Worm (Caenorhabditis elegans) whole organism, late embryonic: ENCODE measurements around the gene nhr-34.

Experiments
- K02D7.2 ChIP-seq: sonication (generic microtip); optimal IDR thresholded peaks from 2 replicates; lab custom pipeline; 2017; ENCODE audit warnings: mild to moderate bottlenecking, missing genetic modification characterization, missing compliant biosample characterization
- ceh-31 ChIP-seq: sonication (generic microtip); optimal IDR thresholded peaks from 2 replicates; lab custom pipeline; 2016; ENCODE audit warnings: missing genetic modification characterization, missing compliant biosample characterization
- ceh-9 ChIP-seq: sonication (generic microtip); optimal IDR thresholded peaks from 2 replicates; lab custom pipeline; 2016; ENCODE audit warnings: mild to moderate bottlenecking, missing genetic modification characterization, inconsistent platforms, missing compliant biosample characterization
- che-1 ChIP-seq: sonication (generic microtip); optimal IDR thresholded peaks from 2 replicates; lab custom pipeline; 2016; ENCODE audit warnings: mild to moderate bottlenecking, missing genetic modification characterization, missing compliant biosample characterization
- lin-11 ChIP-seq: fragments of 200-800 bp; sonication (Bioruptor generic); optimal IDR thresholded peaks from 2 replicates; lab custom pipeline; 2018; ENCODE audit warnings: mild to moderate bottlenecking, missing genetic modification characterization, missing compliant biosample characterization
- nfya-1 ChIP-seq: sonication (generic microtip); optimal IDR thresholded peaks from 2 replicates; lab custom pipeline; 2017; ENCODE audit warnings: missing genetic modification characterization, mild to moderate bottlenecking, missing compliant biosample characterization, antibody characterized with exemption, moderate library complexity
- nhr-11 ChIP-seq: fragments of 150-350 bp; optimal IDR thresholded peaks from 2 replicates; lab custom pipeline; 2014; ENCODE audit warnings: missing biosample characterization, missing genetic modification characterization
- pax-1 ChIP-seq: fragments of 150-350 bp; optimal IDR thresholded peaks from 2 replicates; lab custom pipeline; 2014; ENCODE audit warnings: missing biosample characterization, missing genetic modification characterization
- pros-1 ChIP-seq: fragments of 150-350 bp; optimal IDR thresholded peaks from 2 replicates; lab custom pipeline; 2014; ENCODE audit warnings: missing biosample characterization, missing genetic modification reagents, missing genetic modification characterization
- ztf-16 ChIP-seq: sonication (generic microtip); optimal IDR thresholded peaks from 2 replicates; lab custom pipeline; 2017; ENCODE audit warnings: missing genetic modification characterization, missing compliant biosample characterization

DNA sequence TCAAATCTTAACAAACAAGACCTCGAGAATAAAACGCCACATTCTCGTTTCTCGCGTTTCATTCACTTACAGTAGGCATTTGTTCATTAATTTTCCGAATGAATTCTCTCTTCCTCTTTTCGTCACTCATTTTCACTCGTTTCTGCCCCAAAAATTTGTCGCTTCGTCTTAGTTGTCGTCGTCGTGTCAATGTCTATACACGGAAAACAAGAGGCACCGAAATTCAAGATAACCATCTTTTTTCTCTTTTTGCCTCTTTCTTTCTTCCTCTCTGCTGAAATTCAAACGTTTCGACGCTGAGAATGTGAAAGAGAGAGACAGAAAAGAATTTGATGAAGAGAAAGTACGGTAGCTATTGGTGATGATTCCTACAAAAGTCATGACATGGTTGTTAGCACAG is 57.5 kb downstream of the nhr-34 start:
- TF ChIP-seq pros-1 (tag; lab: Kevin White, UChicago) (no peak), pax-1 (no peak), ceh-9 (no peak), nfya-1 (tag; lab: Kevin White, UChicago) (no peak), che-1 (tag; lab: Kevin White, UChicago) (no peak), ceh-31 (tag; lab: Kevin White, UChicago) (no peak), lin-11 (tag; lab: Kevin White, UChicago) (no peak), nhr-11 (tag; lab: Kevin White, UChicago) (no peak), ztf-16 (no peak), K02D7.2 (tag; lab: Kevin White, UChicago) (no peak)
